Worm (Caenorhabditis elegans) whole organism, L2 larva: ENCODE data around the gene AH9.1.

Source experiments
- blmp-1 ChIP-seq: sonication (generic microtip); optimal IDR thresholded peaks from 2 replicates; lab custom pipeline; 2017; ENCODE audit warnings: missing genetic modification characterization, mild to moderate bottlenecking, missing compliant biosample characterization, antibody characterized with exemption, moderate library complexity; ENCODE audit not compliant: insufficient read depth
- egl-27 ChIP-seq: sonication (generic microtip); optimal IDR thresholded peaks from 3 replicates; lab custom pipeline; 2017; ENCODE audit warnings: missing biosample characterization, missing genetic modification reagents, missing genetic modification characterization
- fos-1 ChIP-seq: fragments of 150-350 bp; optimal IDR thresholded peaks from 2 replicates; lab custom pipeline; 2014; ENCODE audit warnings: missing biosample characterization, missing genetic modification characterization
- nhr-21 ChIP-seq: fragments of 150-350 bp; optimal IDR thresholded peaks from 2 replicates; lab custom pipeline; 2014; ENCODE audit warnings: missing biosample characterization, missing genetic modification characterization
- skn-1 ChIP-seq: sonication (generic microtip); optimal IDR thresholded peaks from 2 replicates; lab custom pipeline; 2017; ENCODE audit warnings: missing biosample characterization, missing genetic modification characterization
- snpc-4 ChIP-seq: fragments of 150-350 bp; optimal IDR thresholded peaks from 2 replicates; lab custom pipeline; 2014; ENCODE audit warnings: missing biosample characterization, missing genetic modification characterization
- unc-39 ChIP-seq: fragments of 150-350 bp; optimal IDR thresholded peaks from 2 replicates; lab custom pipeline; 2014; ENCODE audit warnings: missing biosample characterization, missing genetic modification characterization
- unc-55 ChIP-seq: fragments of 150-350 bp; sonication (generic microtip); optimal IDR thresholded peaks from 3 replicates; lab custom pipeline; 2014; ENCODE audit warnings: missing biosample characterization, missing genetic modification reagents, missing genetic modification characterization
- unc-62 ChIP-seq: fragments of 150-350 bp; optimal IDR thresholded peaks from 2 replicates; lab custom pipeline; 2014; ENCODE audit warnings: missing biosample characterization, missing genetic modification reagents, missing genetic modification characterization

- TF ChIP-seq unc-55 (GFP tag; lab: Kevin White, UChicago) (no peak), nhr-21 (tag; lab: Kevin White, UChicago) (no peak), unc-62 (GFP tag; lab: Kevin White, UChicago) (no peak), egl-27 (tag; lab: Kevin White, UChicago) (no peak), unc-39 (tag; lab: Kevin White, UChicago) (no peak), snpc-4 (tag; lab: Kevin White, UChicago) (no peak), blmp-1 (tag; lab: Kevin White, UChicago) (no peak), skn-1 (tag; lab: Kevin White, UChicago) (no peak), fos-1 (no peak)
These were observed 34.7 kb downstream of the AH9.1 start for ce11 chrX:2212141-2212540.
